Fruit fly (Drosophila melanogaster) whole organism, embryonic: ENCODE results near the gene Yif1.

Source experiments
- ATbp ChIP-seq: fragments of 200-800 bp; sonication (Bioruptor generic); optimal IDR thresholded peaks from 2 replicates; lab custom pipeline; 2017; ENCODE audit warnings: missing biosample characterization, mild to moderate bottlenecking, missing genetic modification characterization, missing genetic modification reagents
- Ada2b ChIP-seq: fragments of 200-800 bp; sonication (Bioruptor generic); IDR thresholded peaks from 2 replicates; pipeline ENCODE4 v1.3.6; 2022; ENCODE audit warnings: missing biosample characterization, missing genetic modification characterization
- Bdp1 ChIP-seq: fragments of 200-800 bp; sonication (Bioruptor generic); optimal IDR thresholded peaks from 3 replicates; lab custom pipeline; 2016; ENCODE audit warnings: missing biosample characterization, missing genetic modification characterization
- CG10267 ChIP-seq: fragments of 200-800 bp; sonication (Bioruptor generic); optimal IDR thresholded peaks from 2 replicates; lab custom pipeline; 2018; ENCODE audit warnings: missing biosample characterization, mild to moderate bottlenecking, missing genetic modification characterization, moderate library complexity
- CG10543 ChIP-seq: fragments of 200-800 bp; sonication (Bioruptor generic); optimal IDR thresholded peaks from 3 replicates; lab custom pipeline; 2017; ENCODE audit warnings: missing biosample characterization, mild to moderate bottlenecking, missing genetic modification characterization, moderate library complexity
- CG11093 ChIP-seq: fragments of 200-800 bp; sonication (Bioruptor generic); IDR thresholded peaks from 3 replicates; pipeline ENCODE4 v1.3.6; 2022; ENCODE audit warnings: missing biosample characterization, missing genetic modification characterization
- CG11723 ChIP-seq: fragments of 200-800 bp; sonication (Bioruptor generic); optimal IDR thresholded peaks from 2 replicates; lab custom pipeline; 2017; ENCODE audit warnings: missing biosample characterization, mild to moderate bottlenecking, missing genetic modification characterization
- CG12155 ChIP-seq: fragments of 200-800 bp; sonication (Bioruptor generic); optimal IDR thresholded peaks from 3 replicates; lab custom pipeline; 2016; ENCODE audit warnings: missing biosample characterization, missing genetic modification characterization
- CG12219 ChIP-seq: fragments of 200-800 bp; sonication (Bioruptor generic); optimal IDR thresholded peaks from 3 replicates; lab custom pipeline; 2018; ENCODE audit warnings: missing biosample characterization, mild to moderate bottlenecking, missing genetic modification characterization
- CG1233 ChIP-seq: fragments of 200-800 bp; sonication (Bioruptor generic); optimal IDR thresholded peaks from 4 replicates; lab custom pipeline; 2018; ENCODE audit warnings: missing biosample characterization, mild to moderate bottlenecking, missing genetic modification characterization
- CG12942 ChIP-seq: fragments of 200-800 bp; sonication (Bioruptor generic); optimal IDR thresholded peaks from 3 replicates; lab custom pipeline; 2016; ENCODE audit warnings: missing biosample characterization, missing genetic modification characterization
- CG13624 ChIP-seq: fragments of 200-800 bp; sonication (Bioruptor generic); optimal IDR thresholded peaks from 2 replicates; lab custom pipeline; 2016; ENCODE audit warnings: missing biosample characterization, missing genetic modification characterization
- CG14441 ChIP-seq: fragments of 200-800 bp; sonication (Bioruptor generic); IDR thresholded peaks from 2 replicates; pipeline ENCODE4 v1.3.6; 2022; ENCODE audit warnings: missing biosample characterization, missing genetic modification characterization
- CG1529 ChIP-seq: fragments of 200-800 bp; sonication (Bioruptor generic); optimal IDR thresholded peaks from 3 replicates; lab custom pipeline; 2018; ENCODE audit warnings: missing biosample characterization, missing genetic modification characterization
- CG15479 ChIP-seq: fragments of 200-800 bp; sonication (Bioruptor generic); optimal IDR thresholded peaks from 3 replicates; lab custom pipeline; 2019; ENCODE audit warnings: missing biosample characterization, mild to moderate bottlenecking, missing genetic modification characterization, moderate library complexity
- CG16815 ChIP-seq: fragments of 200-800 bp; sonication (Bioruptor generic); optimal IDR thresholded peaks from 3 replicates; lab custom pipeline; 2017; ENCODE audit warnings: missing biosample characterization, mild to moderate bottlenecking, missing genetic modification characterization
- CG18011 ChIP-seq: fragments of 200-800 bp; sonication (Bioruptor generic); optimal IDR thresholded peaks from 2 replicates; lab custom pipeline; 2017; ENCODE audit warnings: missing biosample characterization, missing genetic modification characterization, mild to moderate bottlenecking, moderate library complexity, missing genotype
- CG43689 ChIP-seq: fragments of 200-800 bp; sonication (Bioruptor generic); IDR thresholded peaks from 2 replicates; pipeline ENCODE4 v1.3.6; 2022; ENCODE audit warnings: missing biosample characterization, missing genetic modification characterization
- CG4424 ChIP-seq: fragments of 200-800 bp; sonication (Bioruptor generic); optimal IDR thresholded peaks from 3 replicates; lab custom pipeline; 2016; ENCODE audit warnings: missing biosample characterization, missing genetic modification characterization
- CG4820 ChIP-seq: fragments of 200-800 bp; sonication (Bioruptor generic); optimal IDR thresholded peaks from 3 replicates; lab custom pipeline; 2016; ENCODE audit warnings: missing biosample characterization, missing genetic modification characterization
- CG6813 ChIP-seq: fragments of 200-800 bp; sonication (Bioruptor generic); optimal IDR thresholded peaks from 2 replicates; lab custom pipeline; 2017; ENCODE audit warnings: missing biosample characterization, missing genetic modification characterization, mild to moderate bottlenecking, moderate library complexity, missing genetic modification reagents
- Dip2 ChIP-seq: fragments of 200-800 bp; sonication (Bioruptor generic); IDR thresholded peaks from 2 replicates; pipeline ENCODE4 v1.3.6; 2022; ENCODE audit warnings: missing biosample characterization, missing genetic modification characterization
- Drgx ChIP-seq: fragments of 200-800 bp; sonication (Bioruptor generic); IDR thresholded peaks from 2 replicates; pipeline ENCODE4 v1.3.6; 2022; ENCODE audit warnings: missing biosample characterization, missing genetic modification characterization
- Elba2 ChIP-seq: fragments of 200-800 bp; sonication (Bioruptor generic); optimal IDR thresholded peaks from 3 replicates; lab custom pipeline; 2016; ENCODE audit warnings: missing biosample characterization, missing genetic modification characterization
- H2.0 ChIP-seq: fragments of 200-800 bp; sonication (Bioruptor generic); IDR thresholded peaks from 2 replicates; pipeline ENCODE4 v1.3.6; 2022; ENCODE audit warnings: missing biosample characterization, missing genetic modification characterization
- HHEX ChIP-seq: fragments of 200-800 bp; sonication (Bioruptor generic); optimal IDR thresholded peaks from 3 replicates; lab custom pipeline; 2017; ENCODE audit warnings: missing biosample characterization, mild to moderate bottlenecking, missing genetic modification characterization, missing genetic modification reagents
- Hmr ChIP-seq: fragments of 200-800 bp; sonication (Bioruptor generic); optimal IDR thresholded peaks from 3 replicates; lab custom pipeline; 2017; ENCODE audit warnings: mild to moderate bottlenecking, missing biosample characterization, missing genetic modification reagents, missing genetic modification characterization
- Hmx ChIP-seq: fragments of 200-800 bp; sonication (Bioruptor generic); optimal IDR thresholded peaks from 2 replicates; lab custom pipeline; 2016; ENCODE audit warnings: missing biosample characterization, missing genetic modification characterization
- MBD-R2 ChIP-seq: fragments of 200-800 bp; sonication (Bioruptor generic); IDR thresholded peaks from 2 replicates; pipeline ENCODE4 v1.3.6; 2022; ENCODE audit warnings: missing biosample characterization, missing genetic modification characterization
- MESR4 ChIP-seq: fragments of 200-800 bp; sonication (Bioruptor generic); optimal IDR thresholded peaks from 2 replicates; lab custom pipeline; 2018; ENCODE audit warnings: missing biosample characterization, mild to moderate bottlenecking, missing genetic modification characterization, moderate library complexity
- NK7.1 ChIP-seq: fragments of 200-800 bp; sonication (Bioruptor generic); optimal IDR thresholded peaks from 3 replicates; lab custom pipeline; 2016; ENCODE audit warnings: missing biosample characterization, missing genetic modification characterization
- Ptx1 ChIP-seq: fragments of 200-800 bp; sonication (Bioruptor generic); IDR thresholded peaks from 2 replicates; pipeline ENCODE4 v1.3.6; 2022; ENCODE audit warnings: missing biosample characterization, missing genetic modification characterization
- Sin3A ChIP-seq: fragments of >200 bp; optimal IDR thresholded peaks from 2 replicates; lab custom pipeline; 2018
- caup ChIP-seq: fragments of 200-800 bp; sonication (Bioruptor generic); optimal IDR thresholded peaks from 3 replicates; lab custom pipeline; 2017; ENCODE audit warnings: missing biosample characterization, mild to moderate bottlenecking, missing genetic modification characterization, moderate library complexity; ENCODE audit not compliant: severe bottlenecking
- chinmo ChIP-seq: fragments of 200-800 bp; sonication (Bioruptor generic); IDR thresholded peaks from 4 replicates; pipeline ENCODE4 v1.3.6; 2022; ENCODE audit warnings: missing biosample characterization, missing genetic modification characterization; ENCODE audit not compliant: partially characterized antibody
- disco-r ChIP-seq: fragments of 200-800 bp; sonication (Bioruptor generic); optimal IDR thresholded peaks from 2 replicates; lab custom pipeline; 2016; ENCODE audit warnings: missing biosample characterization, missing genetic modification characterization
- gcm ChIP-seq: fragments of 200-800 bp; sonication (Bioruptor generic); optimal IDR thresholded peaks from 2 replicates; lab custom pipeline; 2019; ENCODE audit warnings: missing biosample characterization, mild to moderate bottlenecking, missing genetic modification characterization, moderate library complexity
- jumu ChIP-seq: fragments of 200-800 bp; sonication (Bioruptor generic); optimal IDR thresholded peaks from 3 replicates; lab custom pipeline; 2016; ENCODE audit warnings: missing biosample characterization, missing genetic modification characterization
- knrl ChIP-seq: fragments of 200-800 bp; sonication (Bioruptor generic); IDR thresholded peaks from 3 replicates; pipeline ENCODE4 v1.3.6; 2022; ENCODE audit warnings: missing biosample characterization, missing genetic modification characterization; ENCODE audit not compliant: partially characterized antibody
- odd ChIP-seq: fragments of 200-800 bp; sonication (Bioruptor generic); optimal IDR thresholded peaks from 2 replicates; lab custom pipeline; 2017; ENCODE audit warnings: missing biosample characterization, mild to moderate bottlenecking, missing genetic modification characterization
- pros ChIP-seq: fragments of 200-800 bp; sonication (Bioruptor generic); optimal IDR thresholded peaks from 3 replicates; lab custom pipeline; 2019; ENCODE audit warnings: missing biosample characterization, mild to moderate bottlenecking, missing genetic modification characterization, moderate library complexity
- psq ChIP-seq: fragments of 200-800 bp; sonication (Bioruptor generic); optimal IDR thresholded peaks from 2 replicates; lab custom pipeline; 2017; ENCODE audit warnings: missing biosample characterization, missing genetic modification characterization
- sisA ChIP-seq: fragments of 200-800 bp; sonication (Bioruptor generic); IDR thresholded peaks from 2 replicates; pipeline ENCODE4 v1.3.6; 2022; ENCODE audit warnings: missing biosample characterization, missing genetic modification characterization
- sqz ChIP-seq: fragments of 200-800 bp; sonication (Bioruptor generic); optimal IDR thresholded peaks from 3 replicates; lab custom pipeline; 2018; ENCODE audit warnings: missing biosample characterization, mild to moderate bottlenecking, missing genetic modification characterization
- tup ChIP-seq: fragments of 200-800 bp; sonication (Bioruptor generic); optimal IDR thresholded peaks from 2 replicates; lab custom pipeline; 2016; ENCODE audit warnings: missing biosample characterization, mild to moderate bottlenecking, missing genetic modification characterization, moderate library complexity
- twi ChIP-seq: fragments of 200-800 bp; optimal IDR thresholded peaks from 2 replicates; lab custom pipeline; 2019; ENCODE audit warnings: missing biosample characterization, mild to moderate bottlenecking, missing genetic modification characterization, moderate library complexity
- unc-4 ChIP-seq: fragments of 200-800 bp; sonication (Bioruptor generic); IDR thresholded peaks from 2 replicates; pipeline ENCODE4 v1.3.6; 2022; ENCODE audit warnings: missing biosample characterization, missing genetic modification characterization; ENCODE audit not compliant: partially characterized antibody
- wdn ChIP-seq: fragments of 200-800 bp; sonication (Bioruptor generic); IDR thresholded peaks from 2 replicates; pipeline ENCODE4 v1.3.6; 2022; ENCODE audit warnings: missing biosample characterization, missing genetic modification characterization
- wek ChIP-seq: fragments of 200-800 bp; sonication (Bioruptor generic); optimal IDR thresholded peaks from 3 replicates; lab custom pipeline; 2018; ENCODE audit warnings: missing biosample characterization, mild to moderate bottlenecking, missing genetic modification characterization, moderate library complexity
- wor ChIP-seq: fragments of 200-800 bp; sonication (Bioruptor generic); IDR thresholded peaks from 2 replicates; pipeline ENCODE4 v1.3.6; 2022; ENCODE audit warnings: missing biosample characterization, missing genetic modification characterization
- zfh2 ChIP-seq: fragments of 200-800 bp; sonication (Bioruptor generic); optimal IDR thresholded peaks from 2 replicates; lab custom pipeline; 2016; ENCODE audit warnings: missing biosample characterization, missing genetic modification characterization

Gene Yif1

DNA sequence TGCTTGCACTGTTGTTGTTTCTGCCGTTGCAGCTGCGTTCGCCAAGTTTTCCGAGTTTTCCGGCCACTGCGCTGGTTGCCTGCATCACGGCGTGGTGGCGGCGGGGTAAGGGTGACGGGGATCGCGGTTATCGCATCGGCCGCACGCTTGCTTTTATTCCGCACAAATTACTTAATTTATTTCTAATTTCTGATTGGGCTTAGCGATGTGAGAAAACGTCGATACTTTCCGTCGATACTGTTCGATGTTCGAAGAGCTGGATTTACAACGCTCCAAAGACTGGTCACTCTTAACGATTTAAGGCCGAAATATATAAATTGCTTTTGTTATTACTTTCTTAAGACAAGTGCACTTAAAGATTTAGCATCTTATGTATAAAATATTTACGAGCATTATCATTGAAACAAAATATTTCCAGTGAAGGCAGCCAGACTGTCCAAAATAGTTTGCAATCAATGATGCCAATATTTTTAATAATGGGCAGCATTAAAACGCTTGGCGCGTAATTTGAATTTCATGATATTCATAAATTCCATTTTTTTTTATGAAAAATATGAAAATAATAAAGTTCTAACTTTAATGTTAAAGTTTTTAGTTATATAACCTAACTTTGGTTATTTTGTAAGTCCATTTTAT lies 7.4 kb downstream of the Yif1 start, which contains the start of gene CG6420 (continued):
- TF ChIP-seq pros (GFP tag; lab: Kevin White, UChicago) (no peak), sqz (GFP tag; lab: Kevin White, UChicago) (no peak), zfh2 (GFP tag; lab: Kevin White, UChicago) (no peak), NK7.1 (no peak), CG4424 (no peak), gcm (GFP tag; lab: Kevin White, UChicago) (no peak), odd (GFP tag; lab: Kevin White, UChicago) (no peak), CG1233 (GFP tag; lab: Kevin White, UChicago) (no peak), sisA (no peak), knrl (GFP tag; lab: Robert Waterston, UW) (peak; percentile 88), CG4820 (GFP tag; lab: Kevin White, UChicago) (no peak), CG16815 (no peak), CG10267 (tag; lab: Kevin White, UChicago) (no peak), Dip2 (GFP tag; lab: Robert Waterston, UW) (no peak), CG12219 (GFP tag; lab: Kevin White, UChicago) (no peak), CG13624 (GFP tag; lab: Kevin White, UChicago) (no peak), disco-r (GFP tag; lab: Kevin White, UChicago) (no peak), twi (no peak), ATbp (GFP tag; lab: Kevin White, UChicago) (no peak), tup (GFP tag; lab: Kevin White, UChicago) (no peak), CG6813 (GFP tag; lab: Kevin White, UChicago) (no peak), Elba2 (peak; percentile 84), psq (no peak), Ada2b (GFP tag; lab: Robert Waterston, UW) (no peak), HHEX (GFP tag; lab: Kevin White, UChicago) (no peak), wor (GFP tag; lab: Robert Waterston, UW) (no peak), Ptx1 (GFP tag; lab: Robert Waterston, UW) (no peak), CG12942 (GFP tag; lab: Kevin White, UChicago) (no peak), CG14441 (GFP tag; lab: Robert Waterston, UW) (no peak), caup (GFP tag; lab: Kevin White, UChicago) (no peak), Sin3A (lab: Kevin White, UChicago) (peak; percentile 58), H2.0 (GFP tag; lab: Robert Waterston, UW) (no peak), CG15479 (GFP tag; lab: Kevin White, UChicago) (no peak), Hmx (GFP tag; lab: Kevin White, UChicago) (no peak), chinmo (GFP tag; lab: Robert Waterston, UW) (peak; percentile 74; the same call in 3 of the 4 replicates), Hmr (GFP tag; lab: Kevin White, UChicago) (no peak), wdn (GFP tag; lab: Robert Waterston, UW) (no peak), unc-4 (GFP tag; lab: Robert Waterston, UW) (peak; percentile 89), CG11093 (no peak), CG10543 (GFP tag; lab: Kevin White, UChicago) (no peak), CG12155 (GFP tag; lab: Kevin White, UChicago) (no peak), CG43689 (GFP tag; lab: Robert Waterston, UW) (no peak), CG1529 (no peak), wek (GFP tag; lab: Kevin White, UChicago) (no peak), MESR4 (GFP tag; lab: Kevin White, UChicago) (peak; percentile 91), Bdp1 (GFP tag; lab: Kevin White, UChicago) (no peak), Drgx (GFP tag; lab: Robert Waterston, UW) (no peak), MBD-R2 (GFP tag; lab: Robert Waterston, UW) (peak; percentile 75), CG11723 (GFP tag; lab: Kevin White, UChicago) (no peak), CG18011 (GFP tag; lab: Kevin White, UChicago) (no peak), jumu (GFP tag; lab: Kevin White, UChicago) (no peak)
